Fruit fly (Drosophila melanogaster) whole organism, embryonic: ENCODE results near the gene CG42633.

Experiments
- Antp ChIP-seq: fragments of 200-800 bp; sonication (Bioruptor generic); optimal IDR thresholded peaks from 3 replicates; lab custom pipeline; 2016; ENCODE audit warnings: missing biosample characterization, missing genetic modification characterization
- CG1024 ChIP-seq: fragments of 200-800 bp; sonication (Bioruptor generic); IDR thresholded peaks from 2 replicates; pipeline ENCODE4 v1.3.6; 2022; ENCODE audit warnings: missing biosample characterization, missing genetic modification characterization
- CG10267 ChIP-seq: fragments of 200-800 bp; sonication (Bioruptor generic); optimal IDR thresholded peaks from 2 replicates; lab custom pipeline; 2018; ENCODE audit warnings: missing biosample characterization, mild to moderate bottlenecking, missing genetic modification characterization, moderate library complexity
- CG13894 ChIP-seq: fragments of 200-800 bp; sonication (Bioruptor generic); optimal IDR thresholded peaks from 3 replicates; lab custom pipeline; 2018; ENCODE audit warnings: missing biosample characterization, mild to moderate bottlenecking, missing genetic modification characterization, moderate library complexity
- CG14050 ChIP-seq: fragments of 200-800 bp; sonication (Bioruptor generic); IDR thresholded peaks from 3 replicates; pipeline ENCODE4 v1.3.6; 2022; ENCODE audit warnings: missing biosample characterization, missing genetic modification characterization
- CG14860 ChIP-seq: fragments of 200-800 bp; sonication (Bioruptor generic); IDR thresholded peaks from 3 replicates; pipeline ENCODE4 v1.3.6; 2022; ENCODE audit warnings: missing biosample characterization, missing genetic modification characterization; ENCODE audit not compliant: partially characterized antibody
- CG16779 ChIP-seq: fragments of 200-800 bp; sonication (Bioruptor generic); IDR thresholded peaks from 2 replicates; pipeline ENCODE4 v1.3.6; 2022; ENCODE audit warnings: missing biosample characterization, missing genetic modification characterization
- CG17912 ChIP-seq: fragments of 200-800 bp; sonication (Bioruptor generic); optimal IDR thresholded peaks from 2 replicates; lab custom pipeline; 2018; ENCODE audit warnings: missing biosample characterization, mild to moderate bottlenecking, missing genetic modification characterization
- CG18476 ChIP-seq: fragments of 200-800 bp; sonication (Bioruptor generic); optimal IDR thresholded peaks from 2 replicates; lab custom pipeline; 2016; ENCODE audit warnings: missing biosample characterization, mild to moderate bottlenecking, missing genetic modification characterization
- CG31365 ChIP-seq: fragments of 200-800 bp; sonication (Bioruptor generic); optimal IDR thresholded peaks from 2 replicates; lab custom pipeline; 2018; ENCODE audit warnings: missing biosample characterization, mild to moderate bottlenecking, missing genetic modification characterization
- CG32767 ChIP-seq: fragments of 200-800 bp; sonication (Bioruptor generic); IDR thresholded peaks from 2 replicates; pipeline ENCODE4 v1.3.6; 2022; ENCODE audit warnings: missing biosample characterization, missing genetic modification characterization
- CG3995 ChIP-seq: fragments of 200-800 bp; sonication (Bioruptor generic); optimal IDR thresholded peaks from 3 replicates; lab custom pipeline; 2016; ENCODE audit warnings: missing biosample characterization, missing genetic modification characterization
- CG4820 ChIP-seq: fragments of 200-800 bp; sonication (Bioruptor generic); optimal IDR thresholded peaks from 3 replicates; lab custom pipeline; 2016; ENCODE audit warnings: missing biosample characterization, missing genetic modification characterization
- CG5245 ChIP-seq: fragments of 200-800 bp; sonication (Bioruptor generic); optimal IDR thresholded peaks from 3 replicates; lab custom pipeline; 2016; ENCODE audit warnings: missing biosample characterization, missing genetic modification characterization
- CG7556 ChIP-seq: fragments of 200-800 bp; sonication (Bioruptor generic); optimal IDR thresholded peaks from 2 replicates; lab custom pipeline; 2017; ENCODE audit warnings: missing biosample characterization, mild to moderate bottlenecking, missing genetic modification characterization
- CG7786 ChIP-seq: fragments of 200-800 bp; sonication (Bioruptor generic); optimal IDR thresholded peaks from 2 replicates; lab custom pipeline; 2016; ENCODE audit warnings: missing biosample characterization, missing genetic modification characterization
- Elba2 ChIP-seq: fragments of 200-800 bp; sonication (Bioruptor generic); optimal IDR thresholded peaks from 3 replicates; lab custom pipeline; 2016; ENCODE audit warnings: missing biosample characterization, missing genetic modification characterization
- Ets97D ChIP-seq: fragments of 200-800 bp; sonication (Bioruptor generic); optimal IDR thresholded peaks from 3 replicates; lab custom pipeline; 2016; ENCODE audit warnings: missing biosample characterization, missing genetic modification characterization
- Hand ChIP-seq: fragments of 200-800 bp; sonication (Bioruptor generic); optimal IDR thresholded peaks from 2 replicates; lab custom pipeline; 2017; ENCODE audit warnings: mild to moderate bottlenecking, missing biosample characterization, missing genetic modification reagents, missing genetic modification characterization
- Mrtf ChIP-seq: fragments of 200-800 bp; sonication (Bioruptor generic); IDR thresholded peaks from 3 replicates; pipeline ENCODE4 v1.3.6; 2022; ENCODE audit warnings: missing biosample characterization, missing genetic modification characterization
- PHDP ChIP-seq: fragments of 200-800 bp; sonication (Bioruptor generic); optimal IDR thresholded peaks from 3 replicates; lab custom pipeline; 2018; ENCODE audit warnings: missing biosample characterization, mild to moderate bottlenecking, missing genetic modification characterization, moderate library complexity
- Pdp1 ChIP-seq, 2 experiments: fragments of 200-800 bp; sonication (Bioruptor generic); optimal IDR thresholded peaks; 3 replicates each; lab custom pipeline; 2016; ENCODE audit warnings: missing biosample characterization in 2 of 2, missing genetic modification characterization in 2 of 2, mild to moderate bottlenecking in 1 of 2, moderate library complexity in 1 of 2
- Taf1 ChIP-seq: fragments of 200-800 bp; sonication (Bioruptor generic); IDR thresholded peaks from 2 replicates; pipeline ENCODE4 v1.3.6; 2022; ENCODE audit warnings: missing biosample characterization, missing genetic modification characterization
- Trl ChIP-seq, 3 experiments: fragments of >200 bp in 2 of 3; fragments of 200-800 bp in 1 of 3; sonication (Bioruptor generic) in 1 of 3; optimal IDR thresholded peaks; 2 replicates in 1 of 3; 3 replicates in 2 of 3; lab custom pipeline; 2016 to 2017; ENCODE audit warnings: missing biosample characterization in 1 of 3, missing genetic modification characterization in 1 of 3
- al ChIP-seq: fragments of 200-800 bp; sonication (Bioruptor generic); IDR thresholded peaks from 2 replicates; pipeline ENCODE4 v1.3.6; 2022; ENCODE audit warnings: missing biosample characterization, missing genetic modification characterization
- bigmax ChIP-seq: fragments of 200-800 bp; sonication (Bioruptor generic); optimal IDR thresholded peaks from 2 replicates; lab custom pipeline; 2018; ENCODE audit warnings: missing biosample characterization, mild to moderate bottlenecking, missing genetic modification characterization
- bowl ChIP-seq: fragments of 200-800 bp; sonication (Bioruptor generic); IDR thresholded peaks from 2 replicates; pipeline ENCODE4 v1.3.6; 2022; ENCODE audit warnings: missing biosample characterization, missing genetic modification characterization
- cato ChIP-seq: fragments of 200-800 bp; sonication (Bioruptor generic); optimal IDR thresholded peaks from 2 replicates; lab custom pipeline; 2016; ENCODE audit warnings: missing biosample characterization, missing genetic modification characterization, borderline replicate concordance
- caup ChIP-seq: fragments of 200-800 bp; sonication (Bioruptor generic); optimal IDR thresholded peaks from 3 replicates; lab custom pipeline; 2017; ENCODE audit warnings: missing biosample characterization, mild to moderate bottlenecking, missing genetic modification characterization, moderate library complexity; ENCODE audit not compliant: severe bottlenecking
- crp ChIP-seq, 2 experiments: fragments of 200-800 bp; sonication (Bioruptor generic); optimal IDR thresholded peaks; 2 replicates in 1 of 2; 3 replicates in 1 of 2; lab custom pipeline; 2017; ENCODE audit warnings: missing biosample characterization in 2 of 2, missing genetic modification characterization in 2 of 2, mild to moderate bottlenecking in 1 of 2, moderate library complexity in 1 of 2
- dm ChIP-seq: fragments of 200-800 bp; sonication (Bioruptor generic); optimal IDR thresholded peaks from 3 replicates; lab custom pipeline; 2016; ENCODE audit warnings: missing biosample characterization, missing genetic modification characterization
- gce ChIP-seq: fragments of 200-800 bp; sonication (Bioruptor generic); IDR thresholded peaks from 3 replicates; pipeline ENCODE4 v1.3.6; 2022; ENCODE audit warnings: missing biosample characterization, missing genetic modification characterization
- grau ChIP-seq: fragments of 200-800 bp; optimal IDR thresholded peaks from 3 replicates; lab custom pipeline; 2019; ENCODE audit warnings: missing biosample characterization, mild to moderate bottlenecking, missing genetic modification characterization, moderate library complexity
- insv ChIP-seq, 2 experiments: fragments of 200-800 bp; sonication (Bioruptor generic); optimal IDR thresholded peaks; 3 replicates each; lab custom pipeline; 2016 to 2018; ENCODE audit warnings: missing biosample characterization in 2 of 2, missing genetic modification characterization in 2 of 2
- ken ChIP-seq: fragments of 200-800 bp; sonication (Bioruptor generic); IDR thresholded peaks from 3 replicates; pipeline ENCODE4 v1.3.6; 2022; ENCODE audit warnings: missing biosample characterization, missing genetic modification characterization
- nom ChIP-seq: fragments of 200-800 bp; sonication (Bioruptor generic); optimal IDR thresholded peaks from 2 replicates; lab custom pipeline; 2017; ENCODE audit warnings: missing biosample characterization, missing genetic modification characterization, mild to moderate bottlenecking, moderate library complexity, missing genetic modification reagents
- odd ChIP-seq: fragments of 200-800 bp; sonication (Bioruptor generic); optimal IDR thresholded peaks from 2 replicates; lab custom pipeline; 2017; ENCODE audit warnings: missing biosample characterization, mild to moderate bottlenecking, missing genetic modification characterization
- pan ChIP-seq, 4 experiments: fragments of >200 bp in 3 of 4; fragments of 200-800 bp in 1 of 4; sonication (Bioruptor generic) in 1 of 4; optimal IDR thresholded peaks in 3 of 4; IDR thresholded peaks in 1 of 4; 2 replicates each; pipeline versions ENCODE4 v1.3.6 to Lab custom; 2017 to 2022; ENCODE audit warnings: missing biosample characterization in 2 of 4, missing genetic modification characterization in 2 of 4, mixed read lengths in 1 of 4
- pita ChIP-seq: fragments of 200-800 bp; sonication (Bioruptor generic); optimal IDR thresholded peaks from 2 replicates; lab custom pipeline; 2017; ENCODE audit warnings: missing biosample characterization, mild to moderate bottlenecking, missing genetic modification characterization
- pzg ChIP-seq: fragments of 200-800 bp; sonication (Bioruptor generic); optimal IDR thresholded peaks from 3 replicates; lab custom pipeline; 2018; ENCODE audit warnings: missing biosample characterization, mild to moderate bottlenecking, missing genetic modification characterization, moderate library complexity
- rib ChIP-seq: fragments of 200-800 bp; sonication (Bioruptor generic); IDR thresholded peaks from 2 replicates; pipeline ENCODE4 v1.3.6; 2022; ENCODE audit warnings: missing biosample characterization, missing genetic modification characterization
- shn ChIP-seq: fragments of 200-800 bp; sonication (Bioruptor generic); optimal IDR thresholded peaks from 3 replicates; lab custom pipeline; 2016; ENCODE audit warnings: missing biosample characterization, missing genetic modification characterization
- slp2 ChIP-seq: fragments of 200-800 bp; sonication (Bioruptor generic); optimal IDR thresholded peaks from 2 replicates; lab custom pipeline; 2016; ENCODE audit warnings: missing biosample characterization, missing genetic modification characterization
- sna ChIP-seq: fragments of 200-800 bp; sonication (Bioruptor generic); IDR thresholded peaks from 2 replicates; pipeline ENCODE4 v1.3.6; 2022; ENCODE audit warnings: missing biosample characterization, missing genetic modification characterization; ENCODE audit not compliant: partially characterized antibody
- sqz ChIP-seq: fragments of 200-800 bp; sonication (Bioruptor generic); optimal IDR thresholded peaks from 3 replicates; lab custom pipeline; 2018; ENCODE audit warnings: missing biosample characterization, mild to moderate bottlenecking, missing genetic modification characterization
- tin ChIP-seq: fragments of 200-800 bp; sonication (Bioruptor generic); optimal IDR thresholded peaks from 3 replicates; lab custom pipeline; 2016; ENCODE audit warnings: missing biosample characterization, missing genetic modification characterization
- trh ChIP-seq: fragments of 200-800 bp; sonication (Bioruptor generic); optimal IDR thresholded peaks from 2 replicates; lab custom pipeline; 2016; ENCODE audit warnings: missing biosample characterization, missing genetic modification characterization
- unc-4 ChIP-seq: fragments of 200-800 bp; sonication (Bioruptor generic); IDR thresholded peaks from 2 replicates; pipeline ENCODE4 v1.3.6; 2022; ENCODE audit warnings: missing biosample characterization, missing genetic modification characterization; ENCODE audit not compliant: partially characterized antibody
- wdn ChIP-seq: fragments of 200-800 bp; sonication (Bioruptor generic); IDR thresholded peaks from 2 replicates; pipeline ENCODE4 v1.3.6; 2022; ENCODE audit warnings: missing biosample characterization, missing genetic modification characterization

CG42633 gene

DNA sequence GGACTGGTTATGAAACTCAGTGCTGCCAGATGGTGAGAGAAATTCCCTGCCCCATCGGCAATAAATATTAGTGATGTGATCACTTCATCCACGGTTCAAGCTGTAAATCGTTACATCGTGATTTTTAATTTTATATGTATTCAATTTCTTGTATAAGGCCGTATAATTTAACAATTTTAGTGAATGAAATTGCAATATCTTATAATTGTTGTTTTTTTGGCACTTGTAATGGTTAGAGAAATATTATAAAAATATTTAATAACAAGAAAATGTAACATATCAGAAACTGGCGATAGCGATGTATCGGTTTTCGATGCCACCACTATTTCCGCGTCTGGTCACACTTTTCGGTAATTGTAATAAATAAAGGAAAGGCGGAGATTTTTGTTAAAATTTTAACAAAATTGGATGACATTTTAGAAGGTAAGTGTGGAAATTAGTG, 2.0 kb upstream of the CG42633 start, which contains the start of the genes mRpL37 and Rbp1 (continued):
- peak; percentile 86 for TF ChIP-seq sna (GFP tag; lab: Robert Waterston, UW)
- peak; percentile 80 for TF ChIP-seq CG10267 (tag; lab: Kevin White, UChicago)
- 0 out of 2 replicates have a peak, but pooled peaks have one; percentile 27 for TF ChIP-seq CG32767 (GFP tag; lab: Robert Waterston, UW)
- TF ChIP-seq shn (GFP tag; lab: Kevin White, UChicago), result peak; percentile 37
- peak; percentile 34; the same call in 1 of the 3 replicates for TF ChIP-seq CG14050 (GFP tag; lab: Robert Waterston, UW)
- TF ChIP-seq pita (GFP tag; lab: Kevin White, UChicago), result no peak
- TF ChIP-seq tin, result peak; percentile 78
- TF ChIP-seq Trl (optimal IDR thresholded peaks at IDR 0.05; lab: Kevin White, UChicago), result no peak
- TF ChIP-seq Trl (GFP tag; optimal IDR thresholded peaks at IDR 0.05; lab: Kevin White, UChicago), result peak; percentile 69
- TF ChIP-seq insv (GFP tag; optimal IDR thresholded peaks at IDR 0.05; lab: Kevin White, UChicago), result peak in 1 of 2 experiments; percentile 42
- peak; percentile 44 for TF ChIP-seq caup (GFP tag; lab: Kevin White, UChicago)
- no peak for TF ChIP-seq bowl (GFP tag; lab: Robert Waterston, UW)
- TF ChIP-seq Hand (GFP tag; lab: Kevin White, UChicago), result no peak
- peak; percentile 63 for TF ChIP-seq CG18476 (GFP tag; lab: Kevin White, UChicago)
- TF ChIP-seq unc-4 (GFP tag; lab: Robert Waterston, UW), result peak; percentile 94
- TF ChIP-seq CG14860 (GFP tag; lab: Robert Waterston, UW), result peak; percentile 95
- TF ChIP-seq CG16779 (GFP tag; lab: Robert Waterston, UW), result no peak
- peak; percentile 21 for TF ChIP-seq slp2 (GFP tag; lab: Kevin White, UChicago)
- peak; percentile 85 for TF ChIP-seq al (GFP tag; lab: Robert Waterston, UW)
- TF ChIP-seq CG1024, result no peak
- no peak for TF ChIP-seq nom (GFP tag; lab: Kevin White, UChicago)
- TF ChIP-seq PHDP (tag; lab: Kevin White, UChicago), result peak; percentile 64
- peak; percentile 11 for TF ChIP-seq trh (GFP tag; lab: Kevin White, UChicago)
- peak; percentile 61 for TF ChIP-seq Antp (GFP tag; lab: Kevin White, UChicago)
- peak; percentile 20 for TF ChIP-seq Elba2 (GFP tag; lab: Kevin White, UChicago)
- TF ChIP-seq CG3995, result peak; percentile 98
- TF ChIP-seq ken (GFP tag; lab: Robert Waterston, UW), result no peak; the same call in 2 of the 3 replicates
- peak; percentile 50 for TF ChIP-seq pzg (GFP tag; lab: Kevin White, UChicago)
- TF ChIP-seq CG7786, result peak; percentile 33
- no peak for TF ChIP-seq wdn (GFP tag; lab: Robert Waterston, UW)
- TF ChIP-seq CG13894, result no peak
- no peak for TF ChIP-seq sqz (GFP tag; lab: Kevin White, UChicago)
- peak in 1 of 2 experiments; percentile 40 for TF ChIP-seq crp (GFP tag; optimal IDR thresholded peaks at IDR 0.05; lab: Kevin White, UChicago)
- TF ChIP-seq grau (tag; lab: Kevin White, UChicago), result peak; percentile 84
- peak; percentile 76 for TF ChIP-seq CG4820 (GFP tag; lab: Kevin White, UChicago)
- TF ChIP-seq CG5245 (GFP tag; lab: Kevin White, UChicago), result peak; percentile 61
- TF ChIP-seq Taf1 (GFP tag; lab: Robert Waterston, UW), result peak; percentile 63; the same call in 1 of the 2 replicates
- peak; percentile 5 for TF ChIP-seq CG17912 (GFP tag; lab: Kevin White, UChicago)
- TF ChIP-seq cato (GFP tag; lab: Kevin White, UChicago), result peak; percentile 68
- no peak for TF ChIP-seq pan (optimal IDR thresholded peaks at IDR 0.05; lab: Kevin White, UChicago)
- TF ChIP-seq pan (GFP tag; optimal IDR thresholded peaks at IDR 0.05 in 1 of 2, IDR thresholded peaks at IDR 0.05 in 1 of 2), result no peak
- peak; percentile 82 to 89 for TF ChIP-seq Pdp1 (GFP tag; optimal IDR thresholded peaks at IDR 0.05; lab: Kevin White, UChicago)
- TF ChIP-seq CG31365 (tag; lab: Kevin White, UChicago), result no peak
- peak; percentile 54 for TF ChIP-seq Ets97D (GFP tag; lab: Kevin White, UChicago)
- TF ChIP-seq odd (GFP tag; lab: Kevin White, UChicago), result no peak
- no peak for TF ChIP-seq rib (GFP tag; lab: Robert Waterston, UW)
- TF ChIP-seq bigmax (GFP tag; lab: Kevin White, UChicago), result no peak
- TF ChIP-seq Mrtf (GFP tag; lab: Robert Waterston, UW), result peak; percentile 64; the same call in 1 of the 3 replicates
- no peak for TF ChIP-seq gce (GFP tag; lab: Robert Waterston, UW)
- no peak for TF ChIP-seq dm
- TF ChIP-seq CG7556 (GFP tag; lab: Kevin White, UChicago), result no peak
